Worm (Caenorhabditis elegans) whole organism, late embryonic: ENCODE measurements around the gene M199.2.

ENCODE experiments used
- F13H6.1 ChIP-seq: sonication (generic microtip); optimal IDR thresholded peaks from 2 replicates; lab custom pipeline; 2016; ENCODE audit warnings: missing genetic modification characterization, missing compliant biosample characterization
- fkh-6 ChIP-seq: sonication (generic microtip); optimal IDR thresholded peaks from 2 replicates; lab custom pipeline; 2016; ENCODE audit warnings: missing genetic modification characterization, missing compliant biosample characterization
- nhr-11 ChIP-seq: fragments of 150-350 bp; optimal IDR thresholded peaks from 2 replicates; lab custom pipeline; 2014; ENCODE audit warnings: missing biosample characterization, missing genetic modification characterization
- nhr-232 ChIP-seq: sonication (generic microtip); optimal IDR thresholded peaks from 2 replicates; lab custom pipeline; 2016; ENCODE audit warnings: missing genetic modification characterization, missing compliant biosample characterization
- unc-55 ChIP-seq: sonication (generic microtip); optimal IDR thresholded peaks from 2 replicates; lab custom pipeline; 2017; ENCODE audit warnings: missing biosample characterization, missing genetic modification reagents, missing genetic modification characterization

ce11 chrIV:15127731-15128130 is 19.2 kb downstream of the M199.2 start, which contains the start of gene M199.9:
- no peak for TF ChIP-seq fkh-6 (tag; lab: Kevin White, UChicago)
- TF ChIP-seq nhr-11 (tag; lab: Kevin White, UChicago) = no peak
- TF ChIP-seq unc-55 (GFP tag; lab: Kevin White, UChicago) = no peak
- TF ChIP-seq F13H6.1 = no peak
- TF ChIP-seq nhr-232 = no peak
